Worm (Caenorhabditis elegans) whole organism, young adult: ENCODE measurements around the gene clc-26.

Experiments used
- Y79H2A.3 ChIP-seq: fragments of 200-800 bp; sonication (Bioruptor generic); conservative IDR thresholded peaks from 2 replicates; pipeline ENCODE4 v1.3.6; 2022; ENCODE audit warnings: missing genetic modification reagents, missing genetic modification characterization, missing compliant biosample characterization
- ama-1 ChIP-seq, 3 experiments: fragments of 150-350 bp in 1 of 3; sonication (generic microtip) in 2 of 3; optimal IDR thresholded peaks; 2 replicates each; lab custom pipeline; 2014 to 2018; ENCODE audit warnings: missing biosample characterization in 2 of 3, missing genetic modification characterization in 2 of 3, missing genetic modification reagents in 2 of 3
- atf-7 ChIP-seq: sonication (generic microtip); optimal IDR thresholded peaks from 2 replicates; lab custom pipeline; 2017; ENCODE audit warnings: mild to moderate bottlenecking, missing genetic modification characterization, missing compliant biosample characterization
- madf-6 ChIP-seq: fragments of 200-800 bp; sonication (Bioruptor generic); IDR thresholded peaks from 2 replicates; pipeline ENCODE4 v1.3.6; 2022; ENCODE audit warnings: missing genetic modification reagents, missing genetic modification characterization, missing compliant biosample characterization
- nhr-90 ChIP-seq: sonication (generic microtip); optimal IDR thresholded peaks from 2 replicates; lab custom pipeline; 2016; ENCODE audit warnings: missing genotype, mild to moderate bottlenecking, missing genetic modification characterization, missing compliant biosample characterization

DNA sequence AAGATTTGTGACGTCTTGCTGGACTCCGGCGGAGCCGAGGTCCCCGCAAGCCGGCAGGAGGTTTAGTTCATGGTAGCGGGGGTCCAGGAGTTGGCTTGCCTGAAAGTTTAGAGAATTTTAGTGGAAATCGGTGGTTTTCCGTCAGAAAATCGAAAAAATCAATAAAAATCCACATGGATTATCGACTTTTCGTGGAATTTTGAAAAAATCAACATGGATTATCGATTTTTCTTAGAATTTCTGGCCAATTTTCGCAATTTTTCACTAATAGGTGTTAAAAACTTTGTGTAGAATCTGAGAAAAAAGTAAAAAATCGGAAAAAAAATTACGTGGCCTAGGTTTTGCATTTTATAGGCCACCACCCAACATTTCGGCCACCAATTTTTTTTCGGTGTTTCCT, 28.0 kb upstream of the clc-26 start:
- TF ChIP-seq nhr-90 (tag; lab: Kevin White, UChicago) (no peak), Y79H2A.3 (no peak), atf-7 (tag; lab: Kevin White, UChicago) (no peak), ama-1 (optimal IDR thresholded peaks at IDR 0.05; lab: Kevin White, UChicago) (no peak), ama-1 (GFP tag; optimal IDR thresholded peaks at IDR 0.05; lab: Kevin White, UChicago) (no peak), madf-6 (GFP tag; lab: Robert Waterston, UW) (no peak)
